Fruit fly (Drosophila melanogaster): Measurements from ENCODE around the gene CG8372.

CG8372 gene

DNA sequence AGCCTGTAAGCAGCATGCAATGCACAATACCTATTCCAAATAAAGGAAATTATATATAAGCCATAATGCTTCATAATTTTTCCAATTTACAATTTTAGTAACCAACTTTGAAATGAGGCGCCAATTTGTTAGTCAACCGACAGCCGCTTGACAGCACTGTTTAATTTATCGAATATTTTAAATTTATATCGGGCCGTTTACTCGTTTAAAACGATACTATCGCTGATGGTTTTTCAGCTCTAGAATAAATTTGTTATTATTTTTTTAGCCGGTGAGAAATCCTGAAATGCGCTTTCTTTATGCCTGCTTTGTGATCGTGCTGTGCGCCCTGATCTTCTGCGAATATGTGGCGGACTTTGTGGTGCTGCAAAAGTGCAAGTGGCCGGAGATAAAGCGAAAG, 13.9 kb downstream of the CG8372 start, which contains the start of gene PGAP5:
Gene PGAP5, plus strand, starts transcription at position 126 of the 400 bp plus-strand sequence.
- peak; percentile 59 for TF ChIP-seq Crg-1 (GFP tag; optimal IDR thresholded peaks at IDR 0.05)
- TF ChIP-seq CG7045 (GFP tag; optimal IDR thresholded peaks at IDR 0.05), result no peak
- TF ChIP-seq Mnt (GFP tag; optimal IDR thresholded peaks at IDR 0.05), result peak; percentile 33
- peak; percentile 21 for TF ChIP-seq bab1 (GFP tag; optimal IDR thresholded peaks at IDR 0.05)
- peak; percentile 5 for TF ChIP-seq CG33017 (tag; optimal IDR thresholded peaks at IDR 0.05)
- peak; percentile 50 for TF ChIP-seq cic (GFP tag; optimal IDR thresholded peaks at IDR 0.05)
- peak; percentile 51 for TF ChIP-seq pad (GFP tag; optimal IDR thresholded peaks at IDR 0.05)
- no peak for TF ChIP-seq Clk (GFP tag; optimal IDR thresholded peaks at IDR 0.05)
- TF ChIP-seq CG1620 (GFP tag; optimal IDR thresholded peaks at IDR 0.05), result peak; percentile 61
- no peak for TF ChIP-seq toe (GFP tag; optimal IDR thresholded peaks at IDR 0.05)
- peak; percentile 60 for TF ChIP-seq CG7101 (tag; optimal IDR thresholded peaks at IDR 0.05)
- TF ChIP-seq cnc (optimal IDR thresholded peaks at IDR 0.05), result no peak

dm6 chr2L:8196757-8197530, 15.8 kb downstream of the CG8372 start, which contains the start of the genes CG8475 and CG8460:
CG8475 (minus strand) TSS chr2L:8196918.
CG8460 (plus strand) TSS chr2L:8197193.
- no peak for TF ChIP-seq pad (GFP tag; optimal IDR thresholded peaks at IDR 0.05)
- peak; percentile 37 for TF ChIP-seq Crg-1 (GFP tag; optimal IDR thresholded peaks at IDR 0.05)

dm6 chr2L:8195722-8196323, 16.9 kb downstream of the CG8372 start:
- TF ChIP-seq ovo (GFP tag; optimal IDR thresholded peaks at IDR 0.05) (no peak), cic (GFP tag; optimal IDR thresholded peaks at IDR 0.05) (no peak), CG14711 (tag; optimal IDR thresholded peaks at IDR 0.05) (no peak), tj (GFP tag; optimal IDR thresholded peaks at IDR 0.05) (no peak), Mnt (GFP tag; optimal IDR thresholded peaks at IDR 0.05) (no peak), Crg-1 (GFP tag; optimal IDR thresholded peaks at IDR 0.05) (no peak)

dm6 chr2L:8190681-8191080, 22.0 kb downstream of the CG8372 start, which contains the start of gene CG34134:
CG34134 (minus strand) TSS chr2L:8190781.
- TF ChIP-seq Mnt (GFP tag; optimal IDR thresholded peaks at IDR 0.05) (no peak), CG33017 (tag; optimal IDR thresholded peaks at IDR 0.05) (no peak), ovo (GFP tag; optimal IDR thresholded peaks at IDR 0.05) (no peak), Hr96 (GFP tag; optimal IDR thresholded peaks at IDR 0.05) (no peak), cnc (optimal IDR thresholded peaks at IDR 0.05) (no peak), CG12768 (GFP tag; optimal IDR thresholded peaks at IDR 0.05) (no peak), cic (GFP tag; optimal IDR thresholded peaks at IDR 0.05) (no peak), kay (GFP tag; ENCODE audit: borderline replicate concordance) (no peak), CG1620 (GFP tag; optimal IDR thresholded peaks at IDR 0.05) (no peak), Crg-1 (GFP tag; optimal IDR thresholded peaks at IDR 0.05) (no peak), CG7045 (GFP tag; optimal IDR thresholded peaks at IDR 0.05) (no peak), toe (GFP tag; optimal IDR thresholded peaks at IDR 0.05) (no peak), Clk (GFP tag; optimal IDR thresholded peaks at IDR 0.05) (no peak), CG7101 (tag; optimal IDR thresholded peaks at IDR 0.05) (no peak), pad (GFP tag; optimal IDR thresholded peaks at IDR 0.05) (no peak), CG11617 (GFP tag; optimal IDR thresholded peaks at IDR 0.05) (no peak)

- TF ChIP-seq CG14711 (tag; optimal IDR thresholded peaks at IDR 0.05), result no peak
- no peak for TF ChIP-seq pad (GFP tag; optimal IDR thresholded peaks at IDR 0.05)
- TF ChIP-seq ovo (GFP tag; optimal IDR thresholded peaks at IDR 0.05), result no peak
Measured at dm6 chr2L:8185008-8185407, 27.7 kb downstream of the CG8372 start.

DNA sequence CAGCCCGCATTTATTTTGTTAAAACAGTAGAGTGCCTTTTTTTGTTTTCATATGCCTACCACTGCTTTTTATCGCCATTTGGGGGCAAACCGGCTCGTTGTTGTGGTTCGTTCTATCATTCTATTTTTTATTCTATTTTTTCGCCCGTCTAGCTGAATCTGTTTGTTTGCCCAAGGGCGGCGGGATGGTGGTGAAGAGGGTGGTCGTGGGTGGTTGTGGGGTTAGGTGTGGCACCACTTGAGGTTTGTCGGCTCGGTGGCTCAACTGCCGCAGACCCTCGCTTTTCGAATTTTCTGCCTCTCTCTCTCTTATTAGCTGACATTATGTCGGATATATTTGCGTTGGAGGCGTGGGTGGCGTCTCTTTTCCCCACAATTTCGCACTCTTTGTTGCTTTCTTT, 41.2 kb downstream of the CG8372 start:
- TF ChIP-seq CG7101 (tag; optimal IDR thresholded peaks at IDR 0.05) (no peak), kay (GFP tag; ENCODE audit: borderline replicate concordance) (peak; percentile 30), ovo (GFP tag; optimal IDR thresholded peaks at IDR 0.05) (no peak), tj (GFP tag; optimal IDR thresholded peaks at IDR 0.05) (no peak), Mnt (GFP tag; optimal IDR thresholded peaks at IDR 0.05) (no peak), CG14711 (tag; optimal IDR thresholded peaks at IDR 0.05) (no peak), CG1620 (GFP tag; optimal IDR thresholded peaks at IDR 0.05) (no peak), CG7045 (GFP tag; optimal IDR thresholded peaks at IDR 0.05) (no peak), CG12768 (GFP tag; optimal IDR thresholded peaks at IDR 0.05) (peak; percentile 37), pad (GFP tag; optimal IDR thresholded peaks at IDR 0.05) (no peak), cic (GFP tag; optimal IDR thresholded peaks at IDR 0.05) (peak; percentile 6), bab1 (GFP tag; optimal IDR thresholded peaks at IDR 0.05) (no peak)

DNA sequence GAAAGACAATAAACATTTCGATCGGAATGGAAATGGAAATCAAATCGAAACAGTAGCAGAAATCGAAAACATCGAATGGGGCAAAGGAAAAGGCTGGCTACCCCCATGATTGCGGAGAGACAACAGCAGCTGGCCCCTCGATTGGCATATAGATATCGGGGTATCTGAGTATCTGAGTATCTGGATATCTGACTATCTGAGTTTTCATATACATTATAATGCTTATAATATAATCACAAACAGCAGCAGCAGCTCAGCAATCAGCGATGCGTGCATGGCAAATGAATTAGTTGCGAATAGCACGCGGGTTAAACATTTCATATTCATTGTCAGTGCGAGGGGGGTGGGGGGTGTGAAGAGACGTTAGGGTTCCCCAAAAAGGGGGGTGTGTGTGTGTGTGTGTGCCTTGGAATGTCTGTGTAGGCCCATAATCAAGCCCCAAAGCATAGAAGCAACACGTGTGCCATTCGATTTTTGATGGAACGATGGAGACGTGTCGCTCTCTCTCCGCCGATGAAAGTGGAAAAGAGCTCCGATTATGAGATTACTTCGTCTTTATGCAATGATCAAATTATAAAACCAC, 42.0 kb downstream of the CG8372 start:
- TF ChIP-seq CG7101 (tag; optimal IDR thresholded peaks at IDR 0.05) (no peak), Mnt (GFP tag; optimal IDR thresholded peaks at IDR 0.05) (no peak), pad (GFP tag; optimal IDR thresholded peaks at IDR 0.05) (no peak), Crg-1 (GFP tag; optimal IDR thresholded peaks at IDR 0.05) (no peak), CG33017 (tag; optimal IDR thresholded peaks at IDR 0.05) (no peak)

Measured in whole organism, adult.